Fruit fly (Drosophila melanogaster): Measurements from ENCODE around the gene CG11333.

DNA sequence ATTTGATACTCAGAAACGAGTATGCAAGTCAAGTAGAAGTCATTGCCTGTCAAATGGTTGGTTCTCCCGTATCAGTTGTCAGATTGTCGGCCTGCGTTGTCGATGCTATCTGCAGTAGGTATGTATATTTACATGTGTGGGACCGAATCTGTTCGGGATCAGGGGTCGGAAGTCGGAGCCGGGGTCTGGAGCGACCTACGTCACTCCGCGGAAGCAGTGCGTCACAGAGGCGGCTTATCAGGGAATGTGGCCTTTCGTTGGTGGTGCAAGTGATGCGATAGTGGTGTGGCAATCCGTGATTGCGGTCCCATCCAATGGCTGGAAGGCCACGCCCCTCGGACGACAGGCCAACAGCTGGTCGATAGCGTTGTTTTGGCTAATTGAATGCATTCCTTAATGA lies 27.5 kb upstream of the CG11333 start:
- TF ChIP-seq slp2 (GFP tag; optimal IDR thresholded peaks at IDR 0.05) (no peak), Xbp1 (GFP tag; optimal IDR thresholded peaks at IDR 0.05) (no peak), CG10959 (GFP tag; IDR thresholded peaks at IDR 0.05) (no peak), CG7839 (tag; optimal IDR thresholded peaks at IDR 0.05) (no peak)
